Fruit fly (Drosophila melanogaster): ENCODE results near the gene Hsp23.

Gene Hsp23

dm6 chr3L:9420054-9420818 is 38.6 kb downstream of the Hsp23 start (continued):
- TF ChIP-seq Gsc (GFP tag; IDR thresholded peaks at IDR 0.05) (0 out of 2 replicates have a peak, but pooled peaks have one; percentile 32), az2 (GFP tag; optimal IDR thresholded peaks at IDR 0.05) (peak; percentile 19), CG12236 (GFP tag; optimal IDR thresholded peaks at IDR 0.05) (peak; percentile 12), Sin3A (optimal IDR thresholded peaks at IDR 0.05) (no peak), Abd-B (GFP tag; optimal IDR thresholded peaks at IDR 0.05) (peak; percentile 4), crp (GFP tag; optimal IDR thresholded peaks at IDR 0.05) (no peak), Xrp1 (GFP tag; IDR thresholded peaks at IDR 0.05) (peak; percentile 63; the same call in 1 of the 2 replicates), her (GFP tag; optimal IDR thresholded peaks at IDR 0.05) (no peak), Camta (GFP tag; optimal IDR thresholded peaks at IDR 0.05) (peak; percentile 20), salm (tag; optimal IDR thresholded peaks at IDR 0.05) (peak; percentile 23), chinmo (GFP tag; IDR thresholded peaks at IDR 0.05; ENCODE audit: partially characterized antibody) (no peak), croc (GFP tag; conservative IDR thresholded peaks at IDR 0.05) (peak; percentile 20; the same call in 1 of the 3 replicates), unc-4 (GFP tag; IDR thresholded peaks at IDR 0.05; ENCODE audit: partially characterized antibody) (no peak), CG2678 (tag; optimal IDR thresholded peaks at IDR 0.05) (peak; percentile 66), slp2 (GFP tag; optimal IDR thresholded peaks at IDR 0.05) (peak; percentile 17), CG9215 (GFP tag; IDR thresholded peaks at IDR 0.05) (no peak), CG18599 (GFP tag; optimal IDR thresholded peaks at IDR 0.05) (peak; percentile 38), E2f2 (GFP tag; IDR thresholded peaks at IDR 0.05) (peak; percentile 39; the same call in 1 of the 2 replicates), hkb (optimal IDR thresholded peaks at IDR 0.05) (no peak), hkb (GFP tag; IDR thresholded peaks at IDR 0.05) (peak; percentile 66; the same call in 1 of the 2 replicates), pfk (GFP tag; optimal IDR thresholded peaks at IDR 0.05) (no peak), CG2120 (GFP tag; optimal IDR thresholded peaks at IDR 0.05) (peak; percentile 49), scrt (GFP tag; optimal IDR thresholded peaks at IDR 0.05) (peak; percentile 4), Atf6 (GFP tag; IDR thresholded peaks at IDR 0.05) (peak; percentile 69), Mrtf (GFP tag; IDR thresholded peaks at IDR 0.05) (peak; percentile 57; the same call in 1 of the 3 replicates), CG31365 (tag; optimal IDR thresholded peaks at IDR 0.05) (no peak), CG10274 (GFP tag; optimal IDR thresholded peaks at IDR 0.05) (no peak), CG8924 (tag; optimal IDR thresholded peaks at IDR 0.05) (peak; percentile 40), lilli (GFP tag; optimal IDR thresholded peaks at IDR 0.05) (peak; percentile 18), seq (GFP tag; IDR thresholded peaks at IDR 0.05) (peak; percentile 58; the same call in 1 of the 2 replicates), HLHmδ (GFP tag; optimal IDR thresholded peaks at IDR 0.05) (no peak), CG14441 (GFP tag; IDR thresholded peaks at IDR 0.05) (peak; percentile 54), CG10543 (GFP tag; optimal IDR thresholded peaks at IDR 0.05) (no peak), CG9817 (tag; optimal IDR thresholded peaks at IDR 0.05) (peak; percentile 15), knrl (GFP tag; IDR thresholded peaks at IDR 0.05; ENCODE audit: partially characterized antibody) (no peak), chn (GFP tag; optimal IDR thresholded peaks at IDR 0.05) (no peak), schlank (tag; optimal IDR thresholded peaks at IDR 0.05) (no peak), CG3065 (GFP tag; optimal IDR thresholded peaks at IDR 0.05) (no peak), Hr39 (optimal IDR thresholded peaks at IDR 0.05) (no peak), CG11398 (GFP tag; optimal IDR thresholded peaks at IDR 0.05) (peak; percentile 2), zfh1 (GFP tag; IDR thresholded peaks at IDR 0.05) (0 out of 3 replicates have a peak, but pooled peaks have one; percentile 16), row (GFP tag; IDR thresholded peaks at IDR 0.05) (peak; percentile 75), CG2202 (tag; optimal IDR thresholded peaks at IDR 0.05) (no peak), sd (tag; optimal IDR thresholded peaks at IDR 0.05) (no peak), CG1233 (GFP tag; optimal IDR thresholded peaks at IDR 0.05) (peak; percentile 12), CG2875 (GFP tag; optimal IDR thresholded peaks at IDR 0.05) (peak; percentile 45), CG10979 (tag; optimal IDR thresholded peaks at IDR 0.05) (peak; percentile 5), Rx (GFP tag; IDR thresholded peaks at IDR 0.05) (peak; percentile 34; the same call in 1 of the 2 replicates), rib (GFP tag; IDR thresholded peaks at IDR 0.05) (no peak), nom (GFP tag; optimal IDR thresholded peaks at IDR 0.05) (peak; percentile 90)

Measured in whole organism, embryonic.